Worm (Caenorhabditis elegans): ENCODE data around the gene F11D5.6.

The F11D5.6 gene

DNA sequence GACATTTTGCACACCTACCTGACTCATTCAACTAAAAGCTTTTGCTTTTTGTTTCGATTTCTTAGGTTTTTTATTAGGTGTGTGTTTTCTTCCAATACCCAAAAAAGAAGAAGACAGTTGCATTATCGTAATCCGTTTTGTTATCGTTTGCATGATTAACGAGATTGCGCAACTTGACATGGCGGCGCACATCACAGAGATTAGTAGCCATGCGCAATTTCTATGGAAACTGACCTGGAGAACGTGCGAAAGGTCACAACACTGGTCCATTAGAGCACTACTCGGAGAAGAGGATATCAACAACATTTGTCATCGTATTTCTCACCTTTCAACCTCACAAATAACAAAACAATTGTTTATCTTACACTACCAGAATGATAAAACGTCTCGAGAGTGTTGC, 9.2 kb downstream of the F11D5.6 start:
- TF ChIP-seq W03F9.2 (tag; optimal IDR thresholded peaks at IDR 0.05) (no peak), dao-5 (tag; optimal IDR thresholded peaks at IDR 0.05) (no peak), him-1 (tag; optimal IDR thresholded peaks at IDR 0.05) (no peak)

- TF ChIP-seq him-1 (tag; optimal IDR thresholded peaks at IDR 0.05) (no peak), W03F9.2 (tag; optimal IDR thresholded peaks at IDR 0.05) (no peak), dao-5 (tag; optimal IDR thresholded peaks at IDR 0.05) (no peak)
These were observed 10.0 kb downstream of the F11D5.6 start for ce11 chrX:3315891-3316657.

DNA sequence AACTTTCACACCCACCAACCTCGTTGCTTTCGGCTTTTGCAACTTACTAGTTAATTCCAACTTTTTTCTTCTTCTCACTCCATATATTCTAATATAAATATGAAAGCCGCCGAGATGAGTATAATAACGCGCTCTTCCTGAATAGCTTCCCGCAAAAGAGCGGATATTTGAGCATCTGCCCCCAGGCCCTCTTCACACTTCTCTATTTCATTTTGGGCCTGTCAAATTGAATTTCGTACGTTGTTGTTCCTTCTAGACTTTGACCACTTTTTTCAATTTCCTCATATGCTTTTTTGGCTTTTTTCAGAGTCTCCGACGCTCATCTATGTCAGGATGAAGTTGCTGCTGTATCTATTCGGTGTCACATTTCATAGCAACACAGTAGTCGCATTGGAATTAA, 11.1 kb downstream of the F11D5.6 start, which contains the start of gene ddr-2:
Gene ddr-2 (plus strand): TSS at position 301 of the 400 bp plus-strand sequence.
- TF ChIP-seq W03F9.2 (tag; optimal IDR thresholded peaks at IDR 0.05) (no peak), dao-5 (tag; optimal IDR thresholded peaks at IDR 0.05) (no peak), him-1 (tag; optimal IDR thresholded peaks at IDR 0.05) (no peak)

- TF ChIP-seq W03F9.2 (tag; optimal IDR thresholded peaks at IDR 0.05) = no peak
- TF ChIP-seq dao-5 (tag; optimal IDR thresholded peaks at IDR 0.05) = no peak
- TF ChIP-seq him-1 (tag; optimal IDR thresholded peaks at IDR 0.05) = no peak
These were observed 12.1 kb downstream of the F11D5.6 start for ce11 chrX:3313939-3314338.

ce11 chrX:3310702-3311101, 15.4 kb downstream of the F11D5.6 start:
- TF ChIP-seq W03F9.2 (tag; optimal IDR thresholded peaks at IDR 0.05) (no peak), dao-5 (tag; optimal IDR thresholded peaks at IDR 0.05) (no peak), him-1 (tag; optimal IDR thresholded peaks at IDR 0.05) (no peak)

- TF ChIP-seq dao-5 (tag; optimal IDR thresholded peaks at IDR 0.05) (no peak), him-1 (tag; optimal IDR thresholded peaks at IDR 0.05) (no peak), W03F9.2 (tag; optimal IDR thresholded peaks at IDR 0.05) (no peak)
These were observed 19.3 kb downstream of the F11D5.6 start for ce11 chrX:3306594-3307296.

DNA sequence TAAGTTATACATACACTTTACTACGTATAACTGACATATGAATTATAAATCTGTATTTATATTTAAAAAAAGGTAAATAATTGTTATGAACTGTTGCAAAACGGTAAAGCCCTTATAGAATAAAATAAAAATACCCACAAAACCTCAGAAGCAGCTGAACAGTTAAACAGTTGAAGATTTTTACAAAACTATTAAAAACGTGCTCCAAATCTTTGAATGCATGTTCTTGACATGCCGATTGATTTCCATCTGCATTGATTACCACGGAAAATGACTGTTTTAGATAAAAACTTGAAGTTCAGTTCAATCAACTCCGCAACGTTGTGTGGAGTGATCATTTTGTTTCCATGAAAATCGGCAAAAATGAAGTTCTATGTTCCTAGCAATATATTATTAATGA, 22.0 kb downstream of the F11D5.6 start, which contains the start of gene F11D5.7:
Gene F11D5.7 (plus strand): TSS at position 301 of the 400 bp plus-strand sequence.
- TF ChIP-seq him-1 (tag; optimal IDR thresholded peaks at IDR 0.05) (no peak), W03F9.2 (tag; optimal IDR thresholded peaks at IDR 0.05) (no peak), dao-5 (tag; optimal IDR thresholded peaks at IDR 0.05) (no peak)

- TF ChIP-seq him-1 (tag; optimal IDR thresholded peaks at IDR 0.05) (no peak), dao-5 (tag; optimal IDR thresholded peaks at IDR 0.05) (no peak), W03F9.2 (tag; optimal IDR thresholded peaks at IDR 0.05) (no peak)
These were observed 24.3 kb downstream of the F11D5.6 start, which contains the start of gene F11D5.5 for ce11 chrX:3301770-3302169. TSS of gene F11D5.5 (plus strand) at chrX:3302070.

DNA sequence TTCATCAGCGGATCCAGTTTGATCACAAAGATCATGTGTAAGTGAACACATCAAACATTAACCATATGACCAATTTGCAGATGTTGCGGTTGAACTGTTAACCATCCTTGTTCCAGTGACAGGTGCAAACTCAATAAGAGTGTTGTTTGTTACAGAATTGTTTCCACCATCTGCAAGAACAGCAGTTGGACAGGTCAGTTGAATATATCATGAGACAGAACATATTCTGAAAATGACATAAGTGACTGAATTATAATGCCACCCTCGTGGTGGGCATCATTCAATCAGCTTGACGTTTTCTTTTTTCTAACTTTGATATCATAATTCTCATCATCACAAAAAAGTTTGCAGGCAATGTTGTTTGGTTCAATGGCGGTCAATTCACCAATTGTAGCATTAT, 25.5 kb downstream of the F11D5.6 start:
- TF ChIP-seq W03F9.2 (tag; optimal IDR thresholded peaks at IDR 0.05) (no peak), him-1 (tag; optimal IDR thresholded peaks at IDR 0.05) (no peak), dao-5 (tag; optimal IDR thresholded peaks at IDR 0.05) (no peak)

DNA sequence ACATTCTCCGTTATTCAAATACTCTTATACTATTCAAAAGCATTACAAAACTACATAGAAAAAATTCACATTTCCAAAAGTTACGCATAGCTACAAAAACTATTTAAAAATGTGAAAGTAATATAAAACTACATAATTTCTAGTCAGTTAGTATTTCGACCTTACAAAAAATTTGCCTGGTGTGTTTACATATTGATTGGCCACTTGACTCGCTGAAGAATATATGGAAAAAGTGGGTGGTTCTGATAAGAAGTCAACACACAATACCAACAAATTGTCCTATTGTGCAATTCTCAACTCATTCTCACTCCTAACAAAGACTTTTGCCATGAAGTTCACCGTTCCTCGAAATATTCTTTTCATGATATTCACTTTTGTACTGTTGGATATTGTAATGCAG, 27.5 kb downstream of the F11D5.6 start, which contains the start of gene K09C4.1:
Gene K09C4.1 (plus strand): TSS at position 301 of the 400 bp plus-strand sequence.
- TF ChIP-seq W03F9.2 (tag; optimal IDR thresholded peaks at IDR 0.05) = no peak
- TF ChIP-seq him-1 (tag; optimal IDR thresholded peaks at IDR 0.05) = no peak
- no peak for TF ChIP-seq dao-5 (tag; optimal IDR thresholded peaks at IDR 0.05)

DNA sequence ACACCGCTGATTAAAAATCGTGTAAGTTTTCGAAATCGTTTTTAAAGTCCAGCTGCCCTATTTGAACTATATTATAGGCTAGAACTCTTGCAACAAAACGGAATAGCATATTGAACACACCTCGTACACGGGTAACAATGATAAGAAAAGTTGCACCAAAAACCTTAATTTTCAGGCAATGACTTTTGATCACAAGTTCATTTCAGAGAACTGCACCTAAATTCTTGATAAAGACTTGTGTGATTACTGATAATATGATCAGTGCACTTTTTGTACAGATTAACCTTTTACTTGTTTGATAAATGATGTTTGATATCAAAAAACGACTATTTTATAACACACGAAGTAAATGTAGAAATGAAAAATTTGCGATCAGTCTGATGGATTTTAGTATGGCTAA, 28.3 kb downstream of the F11D5.6 start:
- TF ChIP-seq W03F9.2 (tag; optimal IDR thresholded peaks at IDR 0.05) (no peak), dao-5 (tag; optimal IDR thresholded peaks at IDR 0.05) (no peak), him-1 (tag; optimal IDR thresholded peaks at IDR 0.05) (no peak)

ce11 chrX:3296182-3296581, 29.9 kb downstream of the F11D5.6 start, which contains the start of gene K09C4.2:
TSS of gene K09C4.2 (plus strand) at chrX:3296482.
- no peak for TF ChIP-seq him-1 (tag; optimal IDR thresholded peaks at IDR 0.05)
- TF ChIP-seq W03F9.2 (tag; optimal IDR thresholded peaks at IDR 0.05) = no peak
- no peak for TF ChIP-seq dao-5 (tag; optimal IDR thresholded peaks at IDR 0.05)

ce11 chrX:3291948-3292347, 34.1 kb downstream of the F11D5.6 start:
- TF ChIP-seq him-1 (tag; optimal IDR thresholded peaks at IDR 0.05) = no peak
- TF ChIP-seq W03F9.2 (tag; optimal IDR thresholded peaks at IDR 0.05) = no peak
- TF ChIP-seq dao-5 (tag; optimal IDR thresholded peaks at IDR 0.05) = no peak

DNA sequence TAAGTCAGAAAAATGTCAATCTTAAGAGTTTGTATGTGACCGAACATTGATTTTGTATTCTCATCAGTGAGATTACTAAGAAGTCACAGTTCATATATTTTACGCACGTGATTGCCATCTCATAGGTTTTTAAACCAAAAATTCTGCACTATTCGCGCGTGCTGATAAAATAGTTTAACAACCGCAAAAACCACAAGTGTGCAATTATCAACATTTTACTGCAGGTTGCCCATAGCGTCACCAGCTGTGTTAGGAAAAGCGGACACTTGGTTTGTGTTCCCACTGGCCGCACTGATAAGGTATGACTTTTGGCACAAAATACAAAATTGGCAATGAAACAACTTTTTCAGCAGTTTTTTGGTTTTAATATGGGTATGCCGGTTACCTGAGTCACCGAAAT, 35.9 kb downstream of the F11D5.6 start:
- TF ChIP-seq W03F9.2 (tag; optimal IDR thresholded peaks at IDR 0.05) = no peak
- no peak for TF ChIP-seq him-1 (tag; optimal IDR thresholded peaks at IDR 0.05)
- no peak for TF ChIP-seq dao-5 (tag; optimal IDR thresholded peaks at IDR 0.05)
